Worm (Caenorhabditis elegans): ENCODE measurements around the gene F43H9.3.

DNA sequence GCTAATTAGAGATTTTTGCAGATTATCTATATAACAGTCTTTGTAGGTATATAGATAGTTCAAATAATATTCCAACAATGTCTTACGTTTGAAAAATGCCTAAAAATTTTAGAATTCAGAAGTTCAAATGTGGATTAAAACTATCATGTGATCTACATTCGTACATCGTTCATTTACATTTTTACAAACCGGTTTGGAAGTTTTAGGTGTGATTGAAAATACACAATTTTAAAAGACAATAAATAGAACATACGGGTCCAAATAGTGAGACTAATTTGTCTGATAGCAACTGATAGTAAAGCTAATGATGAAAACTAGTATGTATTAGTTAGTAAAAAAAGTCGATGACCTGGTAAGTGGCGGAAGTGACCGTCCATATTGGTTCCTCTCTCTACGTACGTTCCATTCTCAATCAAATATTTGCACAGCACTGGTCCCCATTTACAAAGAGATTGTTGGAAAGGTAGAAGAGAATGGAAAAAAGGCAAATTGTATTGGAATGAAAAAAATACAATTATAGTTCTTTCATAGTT lies 16.7 kb upstream of the F43H9.3 start:
- TF ChIP-seq elt-3 (tag; optimal IDR thresholded peaks at IDR 0.05) (no peak), lin-13 (GFP tag; optimal IDR thresholded peaks at IDR 0.05) (no peak), egl-27 (tag; optimal IDR thresholded peaks at IDR 0.05) (no peak), mbf-1 (tag; optimal IDR thresholded peaks at IDR 0.05) (no peak)
